Worm (Caenorhabditis elegans): Measurements from ENCODE around the gene C09B9.1.

DNA sequence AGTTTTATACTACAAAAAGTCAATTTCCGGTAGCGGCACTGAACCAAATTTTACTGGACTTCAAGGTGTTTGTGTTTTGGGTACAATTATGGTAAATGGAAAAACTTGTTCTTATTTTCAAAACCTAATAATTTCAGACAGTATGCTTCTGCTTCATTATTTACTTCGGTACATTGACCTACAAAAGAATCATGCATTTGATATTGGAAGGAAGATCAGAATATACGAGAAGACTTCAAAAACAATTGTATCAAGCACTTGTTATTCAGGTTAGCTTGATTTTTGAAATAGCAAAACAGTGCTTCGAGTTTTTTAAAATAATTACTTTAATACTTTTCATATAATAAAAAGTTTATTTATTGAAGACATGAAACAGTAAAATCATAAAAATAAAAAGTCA is 44.5 kb upstream of the C09B9.1 start:
- TF ChIP-seq cog-1 (tag; optimal IDR thresholded peaks at IDR 0.05) (no peak), flt-1 (GFP tag; IDR thresholded peaks at IDR 0.05) (no peak), ztf-29 (GFP tag; IDR thresholded peaks at IDR 0.05) (no peak), tab-1 (GFP tag; IDR thresholded peaks at IDR 0.05) (no peak), ref-1 (GFP tag; conservative IDR thresholded peaks at IDR 0.05) (no peak)
